Fruit fly (Drosophila melanogaster) whole organism, embryonic: ENCODE measurements around the gene tay.

Experiments used
- Ada2b ChIP-seq: fragments of 200-800 bp; sonication (Bioruptor generic); IDR thresholded peaks from 2 replicates; pipeline ENCODE4 v1.3.6; 2022; ENCODE audit warnings: missing biosample characterization, missing genetic modification characterization
- Awh ChIP-seq: fragments of 200-800 bp; sonication (Bioruptor generic); IDR thresholded peaks from 2 replicates; pipeline ENCODE4, ENCODE4 v1.3.6; 2022; ENCODE audit warnings: missing biosample characterization, missing genetic modification characterization
- BEAF-32 ChIP-seq: fragments of 200-800 bp; sonication (Bioruptor generic); optimal IDR thresholded peaks from 3 replicates; lab custom pipeline; 2017; ENCODE audit warnings: missing biosample characterization, missing genetic modification characterization, mild to moderate bottlenecking, moderate library complexity, missing genetic modification reagents
- CG10147 ChIP-seq: fragments of 200-800 bp; sonication (Bioruptor generic); optimal IDR thresholded peaks from 2 replicates; lab custom pipeline; 2019; ENCODE audit warnings: missing biosample characterization, mild to moderate bottlenecking, missing genetic modification characterization, moderate library complexity
- CG10267 ChIP-seq: fragments of 200-800 bp; sonication (Bioruptor generic); optimal IDR thresholded peaks from 2 replicates; lab custom pipeline; 2018; ENCODE audit warnings: missing biosample characterization, mild to moderate bottlenecking, missing genetic modification characterization, moderate library complexity
- CG11398 ChIP-seq: fragments of 200-800 bp; sonication (Bioruptor generic); optimal IDR thresholded peaks from 2 replicates; lab custom pipeline; 2016; ENCODE audit warnings: missing biosample characterization, missing genetic modification characterization
- CG11560 ChIP-seq: fragments of 200-800 bp; sonication (Bioruptor generic); IDR thresholded peaks from 3 replicates; pipeline ENCODE4 v1.3.6; 2022; ENCODE audit warnings: missing biosample characterization, missing genetic modification characterization
- CG12219 ChIP-seq: fragments of 200-800 bp; sonication (Bioruptor generic); optimal IDR thresholded peaks from 3 replicates; lab custom pipeline; 2018; ENCODE audit warnings: missing biosample characterization, mild to moderate bottlenecking, missing genetic modification characterization
- CG14667 ChIP-seq: fragments of 200-800 bp; sonication (Bioruptor generic); IDR thresholded peaks from 2 replicates; pipeline ENCODE4 v1.3.6; 2022; ENCODE audit warnings: missing biosample characterization, missing genetic modification characterization
- CG14860 ChIP-seq: fragments of 200-800 bp; sonication (Bioruptor generic); IDR thresholded peaks from 3 replicates; pipeline ENCODE4 v1.3.6; 2022; ENCODE audit warnings: missing biosample characterization, missing genetic modification characterization; ENCODE audit not compliant: partially characterized antibody
- CG1603 ChIP-seq: fragments of 200-800 bp; sonication (Bioruptor generic); optimal IDR thresholded peaks from 2 replicates; lab custom pipeline; 2019; ENCODE audit warnings: missing biosample characterization, mild to moderate bottlenecking, missing genetic modification characterization, moderate library complexity
- CG17385 ChIP-seq: fragments of 200-800 bp; sonication (Bioruptor generic); optimal IDR thresholded peaks from 3 replicates; lab custom pipeline; 2018; ENCODE audit warnings: missing biosample characterization, mild to moderate bottlenecking, missing genetic modification characterization
- CG2129 ChIP-seq: fragments of 200-800 bp; sonication (Bioruptor generic); IDR thresholded peaks from 2 replicates; pipeline ENCODE4 v1.3.6; 2022; ENCODE audit warnings: missing biosample characterization, missing genetic modification characterization; ENCODE audit not compliant: partially characterized antibody
- CG31388 ChIP-seq: fragments of 200-800 bp; sonication (Bioruptor generic); optimal IDR thresholded peaks from 2 replicates; lab custom pipeline; 2016; ENCODE audit warnings: missing biosample characterization, missing genetic modification characterization
- CG3995 ChIP-seq: fragments of 200-800 bp; sonication (Bioruptor generic); optimal IDR thresholded peaks from 3 replicates; lab custom pipeline; 2016; ENCODE audit warnings: missing biosample characterization, missing genetic modification characterization
- CG7786 ChIP-seq: fragments of 200-800 bp; sonication (Bioruptor generic); optimal IDR thresholded peaks from 2 replicates; lab custom pipeline; 2016; ENCODE audit warnings: missing biosample characterization, missing genetic modification characterization
- CG8281 ChIP-seq: fragments of 200-800 bp; sonication (Bioruptor generic); optimal IDR thresholded peaks from 2 replicates; lab custom pipeline; 2018; ENCODE audit warnings: missing biosample characterization, mild to moderate bottlenecking, missing genetic modification characterization, moderate library complexity
- CG8290 ChIP-seq, 3 experiments: fragments of 200-800 bp; sonication (Bioruptor generic); optimal IDR thresholded peaks; 2 replicates each; lab custom pipeline; 2016 to 2019; ENCODE audit warnings: missing biosample characterization in 3 of 3, missing genetic modification characterization in 3 of 3, mild to moderate bottlenecking in 2 of 3, moderate library complexity in 1 of 3
- Dbx ChIP-seq: fragments of 200-800 bp; sonication (Bioruptor generic); IDR thresholded peaks from 3 replicates; pipeline ENCODE4 v1.3.6; 2022; ENCODE audit warnings: missing biosample characterization, missing genetic modification characterization
- HLH3B ChIP-seq: fragments of 200-800 bp; sonication (Bioruptor generic); IDR thresholded peaks from 2 replicates; pipeline ENCODE4 v1.3.6; 2022; ENCODE audit warnings: missing biosample characterization, missing genetic modification characterization
- HmgZ ChIP-seq: fragments of 200-800 bp; sonication (Bioruptor generic); optimal IDR thresholded peaks from 2 replicates; lab custom pipeline; 2018; ENCODE audit warnings: missing biosample characterization, mild to moderate bottlenecking, missing genetic modification characterization
- Hr51 ChIP-seq, 2 experiments: fragments of 200-800 bp; sonication (Bioruptor generic); optimal IDR thresholded peaks; 2 replicates in 1 of 2; 3 replicates in 1 of 2; lab custom pipeline; 2016 to 2018; ENCODE audit warnings: missing biosample characterization in 2 of 2, missing genetic modification characterization in 2 of 2, mild to moderate bottlenecking in 1 of 2, moderate library complexity in 1 of 2
- Max ChIP-seq: fragments of 200-800 bp; sonication (Bioruptor generic); optimal IDR thresholded peaks from 2 replicates; lab custom pipeline; 2016; ENCODE audit warnings: missing biosample characterization, mild to moderate bottlenecking, missing genetic modification characterization
- Myb ChIP-seq: fragments of 200-800 bp; sonication (Bioruptor generic); optimal IDR thresholded peaks from 2 replicates; lab custom pipeline; 2016; ENCODE audit warnings: missing biosample characterization, missing genetic modification characterization
- NC2β ChIP-seq: fragments of 200-800 bp; sonication (Bioruptor generic); optimal IDR thresholded peaks from 2 replicates; lab custom pipeline; 2016; ENCODE audit warnings: missing biosample characterization, missing genetic modification characterization
- NK7.1 ChIP-seq: fragments of 200-800 bp; sonication (Bioruptor generic); optimal IDR thresholded peaks from 3 replicates; lab custom pipeline; 2016; ENCODE audit warnings: missing biosample characterization, missing genetic modification characterization
- Nf-YC ChIP-seq: fragments of 200-800 bp; optimal IDR thresholded peaks from 3 replicates; lab custom pipeline; 2019; ENCODE audit warnings: missing biosample characterization, mild to moderate bottlenecking, missing genetic modification characterization, moderate library complexity
- PHDP ChIP-seq: fragments of 200-800 bp; sonication (Bioruptor generic); optimal IDR thresholded peaks from 3 replicates; lab custom pipeline; 2018; ENCODE audit warnings: missing biosample characterization, mild to moderate bottlenecking, missing genetic modification characterization, moderate library complexity
- Scr ChIP-seq: fragments of 200-800 bp; sonication (Bioruptor generic); IDR thresholded peaks from 2 replicates; pipeline ENCODE4 v1.3.6; 2022; ENCODE audit warnings: missing biosample characterization, missing genetic modification characterization; ENCODE audit not compliant: partially characterized antibody
- Stat92E ChIP-seq, 3 experiments: fragments of >200 bp in 2 of 3; fragments of 200-800 bp in 1 of 3; sonication (Bioruptor generic) in 1 of 3; optimal IDR thresholded peaks; 2 replicates each; lab custom pipeline; 2017 to 2019; ENCODE audit warnings: missing biosample characterization in 3 of 3, missing genetic modification characterization in 3 of 3, mild to moderate bottlenecking in 1 of 3, moderate library complexity in 1 of 3
- bab2 ChIP-seq: fragments of 200-800 bp; sonication (Bioruptor generic); optimal IDR thresholded peaks from 2 replicates; lab custom pipeline; 2016; ENCODE audit warnings: missing biosample characterization, missing genetic modification characterization
- bigmax ChIP-seq: fragments of 200-800 bp; sonication (Bioruptor generic); optimal IDR thresholded peaks from 2 replicates; lab custom pipeline; 2018; ENCODE audit warnings: missing biosample characterization, mild to moderate bottlenecking, missing genetic modification characterization
- chinmo ChIP-seq: fragments of 200-800 bp; sonication (Bioruptor generic); IDR thresholded peaks from 4 replicates; pipeline ENCODE4 v1.3.6; 2022; ENCODE audit warnings: missing biosample characterization, missing genetic modification characterization; ENCODE audit not compliant: partially characterized antibody
- dimm ChIP-seq: fragments of 200-800 bp; sonication (Bioruptor generic); IDR thresholded peaks from 2 replicates; pipeline ENCODE4 v1.3.6; 2022; ENCODE audit warnings: missing biosample characterization, missing genetic modification characterization
- dm ChIP-seq: fragments of 200-800 bp; sonication (Bioruptor generic); optimal IDR thresholded peaks from 3 replicates; lab custom pipeline; 2016; ENCODE audit warnings: missing biosample characterization, missing genetic modification characterization
- ewg ChIP-seq: fragments of 200-800 bp; sonication (Bioruptor generic); optimal IDR thresholded peaks from 3 replicates; lab custom pipeline; 2017; ENCODE audit warnings: mild to moderate bottlenecking, missing biosample characterization, missing genetic modification reagents, missing genetic modification characterization
- eyg ChIP-seq: fragments of 200-800 bp; sonication (Bioruptor generic); optimal IDR thresholded peaks from 3 replicates; lab custom pipeline; 2016; ENCODE audit warnings: missing biosample characterization, missing genetic modification characterization
- hb ChIP-seq: fragments of 200-800 bp; sonication (Bioruptor generic); IDR thresholded peaks from 3 replicates; pipeline ENCODE4 v1.3.6; 2022; ENCODE audit warnings: missing biosample characterization, missing genetic modification characterization; ENCODE audit not compliant: partially characterized antibody
- ken ChIP-seq: fragments of 200-800 bp; sonication (Bioruptor generic); IDR thresholded peaks from 3 replicates; pipeline ENCODE4 v1.3.6; 2022; ENCODE audit warnings: missing biosample characterization, missing genetic modification characterization
- mld ChIP-seq: fragments of 200-800 bp; sonication (Bioruptor generic); IDR thresholded peaks from 3 replicates; pipeline ENCODE4 v1.3.6; 2022; ENCODE audit warnings: missing biosample characterization, missing genetic modification characterization; ENCODE audit not compliant: partially characterized antibody
- nerfin-2 ChIP-seq: fragments of 200-800 bp; sonication (Bioruptor generic); IDR thresholded peaks from 2 replicates; pipeline ENCODE4 v1.3.6; 2022; ENCODE audit warnings: missing biosample characterization, missing genetic modification characterization; ENCODE audit not compliant: partially characterized antibody
- prd ChIP-seq, 3 experiments: fragments of >200 bp in 2 of 3; fragments of 200-800 bp in 1 of 3; sonication (Bioruptor generic) in 1 of 3; optimal IDR thresholded peaks in 2 of 3; IDR thresholded peaks in 1 of 3; 2 replicates in 2 of 3; 3 replicates in 1 of 3; pipeline versions ENCODE4 v1.3.6 to Lab custom; 2017 to 2022; ENCODE audit warnings: missing biosample characterization in 1 of 3, missing genetic modification characterization in 1 of 3
- sens ChIP-seq: fragments of 200-800 bp; sonication (Bioruptor generic); peaks from one replicate; lab custom pipeline; 2016; ENCODE audit warnings: missing biosample characterization, missing genetic modification characterization
- ssp ChIP-seq: fragments of 200-800 bp; sonication (Bioruptor generic); IDR thresholded peaks from 2 replicates; pipeline ENCODE4 v1.3.6; 2022; ENCODE audit warnings: missing biosample characterization, missing genetic modification characterization
- stwl ChIP-seq: fragments of 200-800 bp; sonication (Bioruptor generic); optimal IDR thresholded peaks from 3 replicates; lab custom pipeline; 2018; ENCODE audit warnings: missing biosample characterization, mild to moderate bottlenecking, missing genetic modification characterization, moderate library complexity
- ttk ChIP-seq: fragments of 200-800 bp; sonication (Bioruptor generic); IDR thresholded peaks from 2 replicates; pipeline ENCODE4 v2.1.2; 2022; ENCODE audit warnings: missing biosample characterization, missing genetic modification characterization
- vfl ChIP-seq: fragments of 200-800 bp; sonication (Bioruptor generic); optimal IDR thresholded peaks from 2 replicates; lab custom pipeline; 2016; ENCODE audit warnings: missing biosample characterization, missing genetic modification characterization
- wor ChIP-seq: fragments of 200-800 bp; sonication (Bioruptor generic); IDR thresholded peaks from 2 replicates; pipeline ENCODE4 v1.3.6; 2022; ENCODE audit warnings: missing biosample characterization, missing genetic modification characterization

Gene tay

dm6 chrX:15857601-15858284 lies 29.4 kb downstream of the tay start, which contains the start of the genes CG46440 and Myb (continued):
- TF ChIP-seq CG3995 (GFP tag; lab: Kevin White, UChicago) = peak; percentile 71
- TF ChIP-seq NC2β (GFP tag; lab: Kevin White, UChicago) = no peak
- TF ChIP-seq CG31388 (GFP tag; lab: Kevin White, UChicago) = no peak
- peak; percentile 67 for TF ChIP-seq CG1603 (tag; lab: Kevin White, UChicago)
- TF ChIP-seq CG2129 = peak; percentile 59
- TF ChIP-seq prd (optimal IDR thresholded peaks at IDR 0.05; lab: Kevin White, UChicago) = no peak
- peak; percentile 16; the same call in 1 of the 3 replicates for TF ChIP-seq prd (GFP tag; IDR thresholded peaks at IDR 0.05; lab: Robert Waterston, UW)
- TF ChIP-seq nerfin-2 = peak; percentile 82
- TF ChIP-seq CG7786 (GFP tag; lab: Kevin White, UChicago) = no peak
- no peak for TF ChIP-seq HLH3B
- TF ChIP-seq CG11560 (tag; lab: Robert Waterston, UW) = no peak
- TF ChIP-seq CG8290 (GFP tag; optimal IDR thresholded peaks at IDR 0.05; lab: Kevin White, UChicago) = peak; percentile 80
- TF ChIP-seq CG8290 (tag; optimal IDR thresholded peaks at IDR 0.05; lab: Kevin White, UChicago) = peak; percentile 51 to 74
- TF ChIP-seq bigmax (GFP tag; lab: Kevin White, UChicago) = no peak
- peak; percentile 64; the same call in 1 of the 4 replicates for TF ChIP-seq chinmo
- TF ChIP-seq CG8281 (tag; lab: Kevin White, UChicago) = no peak
- peak; percentile 74 for TF ChIP-seq CG14860 (GFP tag; lab: Robert Waterston, UW)
- TF ChIP-seq Awh (GFP tag; lab: Robert Waterston, UW) = no peak
- peak; percentile 54 for TF ChIP-seq sens (GFP tag; lab: Kevin White, UChicago)
- TF ChIP-seq ssp (GFP tag; lab: Robert Waterston, UW) = peak; percentile 81
- no peak for TF ChIP-seq Stat92E (GFP tag; optimal IDR thresholded peaks at IDR 0.05; lab: Kevin White, UChicago)
- TF ChIP-seq stwl (tag; lab: Kevin White, UChicago) = peak; percentile 70
- no peak for TF ChIP-seq ewg
- TF ChIP-seq CG12219 (GFP tag; lab: Kevin White, UChicago) = no peak
- no peak for TF ChIP-seq dimm (GFP tag; lab: Robert Waterston, UW)
- TF ChIP-seq PHDP = no peak
- peak; percentile 73 for TF ChIP-seq Myb (GFP tag; lab: Kevin White, UChicago)
- no peak for TF ChIP-seq CG14667
- TF ChIP-seq eyg (GFP tag; lab: Kevin White, UChicago) = no peak
- no peak for TF ChIP-seq wor (GFP tag; lab: Robert Waterston, UW)
- TF ChIP-seq Scr (GFP tag; lab: Robert Waterston, UW) = peak; percentile 83
- no peak for TF ChIP-seq ttk (GFP tag; lab: Robert Waterston, UW)
- TF ChIP-seq CG10267 = peak; percentile 10
- TF ChIP-seq NK7.1 (GFP tag; lab: Kevin White, UChicago) = no peak
- no peak for TF ChIP-seq Nf-YC
- TF ChIP-seq CG17385 (GFP tag; lab: Kevin White, UChicago) = no peak
- no peak for TF ChIP-seq vfl (GFP tag; lab: Kevin White, UChicago)
- TF ChIP-seq bab2 (GFP tag; lab: Kevin White, UChicago) = no peak
- no peak for TF ChIP-seq CG10147 (GFP tag; lab: Kevin White, UChicago)
- peak; percentile 82 for TF ChIP-seq hb (GFP tag; lab: Robert Waterston, UW)
- TF ChIP-seq Max (GFP tag; lab: Kevin White, UChicago) = no peak
- no peak for TF ChIP-seq CG11398 (GFP tag; lab: Kevin White, UChicago)
- no peak for TF ChIP-seq dm (GFP tag; lab: Kevin White, UChicago)
- peak; percentile 83 for TF ChIP-seq BEAF-32
- TF ChIP-seq mld = peak; percentile 75
- TF ChIP-seq Ada2b = no peak
- TF ChIP-seq HmgZ (tag; lab: Kevin White, UChicago) = peak; percentile 14
- TF ChIP-seq ken = no peak
- TF ChIP-seq Dbx (GFP tag; lab: Robert Waterston, UW) = no peak
- no peak for TF ChIP-seq Hr51 (GFP tag; optimal IDR thresholded peaks at IDR 0.05; lab: Kevin White, UChicago)
